Worm (Caenorhabditis elegans) whole organism, early embryonic: Measurements from ENCODE around the gene osgn-1.

ENCODE experiments used
- B0310.2 ChIP-seq: sonication (generic microtip); optimal IDR thresholded peaks from 2 replicates; lab custom pipeline; 2016; ENCODE audit warnings: mild to moderate bottlenecking, missing genetic modification characterization, missing compliant biosample characterization
- aly-1 ChIP-seq: sonication (generic microtip); optimal IDR thresholded peaks from 2 replicates; lab custom pipeline; 2016; ENCODE audit warnings: missing genetic modification characterization, missing compliant biosample characterization
- ama-1 ChIP-seq: fragments of 150-350 bp; optimal IDR thresholded peaks from 2 replicates; lab custom pipeline; 2014
- ceh-36 ChIP-seq: sonication (generic microtip); optimal IDR thresholded peaks from 2 replicates; lab custom pipeline; 2016; ENCODE audit warnings: missing genetic modification characterization, inconsistent platforms, missing compliant biosample characterization
- flt-1 ChIP-seq: fragments of 200-800 bp; sonication (Bioruptor generic); IDR thresholded peaks from 2 replicates; pipeline ENCODE4 v1.3.6; 2022; ENCODE audit warnings: missing genetic modification characterization, missing compliant biosample characterization
- hmg-4 ChIP-seq: fragments of 200-800 bp; sonication (Bioruptor generic); optimal IDR thresholded peaks from 2 replicates; lab custom pipeline; 2018; ENCODE audit warnings: mild to moderate bottlenecking, missing genetic modification characterization, missing compliant biosample characterization
- scrt-1 ChIP-seq: fragments of 200-800 bp; sonication (Bioruptor generic); IDR thresholded peaks from 2 replicates; pipeline ENCODE4 v1.3.6; 2022; ENCODE audit warnings: missing genetic modification characterization, missing compliant biosample characterization
- sea-1 ChIP-seq: fragments of 200-800 bp; sonication (Bioruptor generic); conservative IDR thresholded peaks from 2 replicates; pipeline ENCODE4 v1.3.6; 2022; ENCODE audit warnings: missing genetic modification characterization, missing compliant biosample characterization

DNA sequence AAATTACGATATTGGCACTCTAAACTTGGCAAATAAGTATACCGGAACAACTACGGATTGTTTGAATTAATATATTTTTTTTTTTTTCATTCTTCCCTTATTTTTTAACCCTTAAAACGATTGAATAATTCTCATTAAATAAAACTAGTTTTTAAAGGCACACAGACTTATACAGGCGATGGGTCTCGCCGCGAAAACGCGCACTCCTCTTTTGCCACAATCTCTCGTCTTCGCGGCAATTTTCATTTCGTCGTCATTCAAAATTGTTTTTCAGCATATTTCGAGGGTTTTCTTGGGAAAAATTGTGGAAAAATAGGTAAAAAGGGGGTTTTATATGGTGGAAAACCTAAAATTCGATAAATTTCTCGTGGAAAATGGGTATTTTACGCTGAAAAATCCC, 40.1 kb downstream of the osgn-1 start:
- TF ChIP-seq ama-1, result no peak
- no peak for TF ChIP-seq B0310.2 (tag; lab: Kevin White, UChicago)
- TF ChIP-seq ceh-36 (tag; lab: Kevin White, UChicago), result no peak
- TF ChIP-seq scrt-1 (GFP tag; lab: Robert Waterston, UW), result no peak
- no peak for TF ChIP-seq flt-1 (GFP tag; lab: Robert Waterston, UW)
- no peak for TF ChIP-seq hmg-4 (GFP tag; lab: Kevin White, UChicago)
- no peak for TF ChIP-seq aly-1 (tag; lab: Kevin White, UChicago)
- TF ChIP-seq sea-1 (GFP tag; lab: Robert Waterston, UW), result no peak
